Fruit fly (Drosophila melanogaster) whole organism, embryonic: ENCODE results near the gene Sil1.
A peak's percentile ranks its signal among the peaks of the same experiment; 100 is the strongest.

Experiments
- Asciz ChIP-seq: fragments of 200-800 bp; sonication (Bioruptor generic); optimal IDR thresholded peaks from 2 replicates; lab custom pipeline; 2017; ENCODE audit warnings: missing biosample characterization, mild to moderate bottlenecking, missing genetic modification characterization, missing genetic modification reagents
- C15 ChIP-seq: fragments of 200-800 bp; sonication (Bioruptor generic); IDR thresholded peaks from 3 replicates; pipeline ENCODE4 v1.3.6; 2022; ENCODE audit warnings: missing biosample characterization, missing genetic modification characterization
- CG11504 ChIP-seq: fragments of 200-800 bp; sonication (Bioruptor generic); optimal IDR thresholded peaks from 3 replicates; lab custom pipeline; 2019; ENCODE audit warnings: missing biosample characterization, mild to moderate bottlenecking, missing genetic modification characterization, moderate library complexity
- CG12071 ChIP-seq: fragments of 200-800 bp; sonication (Bioruptor generic); optimal IDR thresholded peaks from 3 replicates; lab custom pipeline; 2018; ENCODE audit warnings: missing biosample characterization, mild to moderate bottlenecking, missing genetic modification characterization
- CG12744 ChIP-seq: fragments of 200-800 bp; sonication (Bioruptor generic); optimal IDR thresholded peaks from 2 replicates; lab custom pipeline; 2016; ENCODE audit warnings: missing biosample characterization, missing genetic modification characterization
- CG14965 ChIP-seq: fragments of 200-800 bp; sonication (Bioruptor generic); optimal IDR thresholded peaks from 2 replicates; lab custom pipeline; 2016; ENCODE audit warnings: missing biosample characterization, missing genetic modification characterization, borderline replicate concordance
- CG15601 ChIP-seq: fragments of 200-800 bp; sonication (Bioruptor generic); optimal IDR thresholded peaks from 3 replicates; lab custom pipeline; 2019; ENCODE audit warnings: missing biosample characterization, mild to moderate bottlenecking, missing genetic modification characterization, moderate library complexity
- CG1603 ChIP-seq: fragments of 200-800 bp; sonication (Bioruptor generic); optimal IDR thresholded peaks from 2 replicates; lab custom pipeline; 2019; ENCODE audit warnings: missing biosample characterization, mild to moderate bottlenecking, missing genetic modification characterization, moderate library complexity
- CG17328 ChIP-seq: fragments of 200-800 bp; sonication (Bioruptor generic); IDR thresholded peaks from 2 replicates; pipeline ENCODE4 v1.3.6; 2022; ENCODE audit warnings: missing biosample characterization, missing genetic modification characterization
- CG17612 ChIP-seq: fragments of 200-800 bp; sonication (Bioruptor generic); IDR thresholded peaks from 2 replicates; pipeline ENCODE4 v1.3.6; 2022; ENCODE audit warnings: missing biosample characterization, missing genetic modification characterization
- CG18764 ChIP-seq: fragments of 200-800 bp; sonication (Bioruptor generic); optimal IDR thresholded peaks from 3 replicates; lab custom pipeline; 2016; ENCODE audit warnings: missing biosample characterization, missing genetic modification characterization
- CG2199 ChIP-seq: fragments of 200-800 bp; sonication (Bioruptor generic); IDR thresholded peaks from 3 replicates; pipeline ENCODE4 v1.3.6; 2022; ENCODE audit warnings: missing biosample characterization, missing genetic modification characterization
- CG43689 ChIP-seq: fragments of 200-800 bp; sonication (Bioruptor generic); IDR thresholded peaks from 2 replicates; pipeline ENCODE4 v1.3.6; 2022; ENCODE audit warnings: missing biosample characterization, missing genetic modification characterization
- CG4617 ChIP-seq: fragments of 200-800 bp; sonication (Bioruptor generic); optimal IDR thresholded peaks from 3 replicates; lab custom pipeline; 2016; ENCODE audit warnings: missing biosample characterization, missing genetic modification characterization, borderline replicate concordance
- CG4820 ChIP-seq: fragments of 200-800 bp; sonication (Bioruptor generic); optimal IDR thresholded peaks from 3 replicates; lab custom pipeline; 2016; ENCODE audit warnings: missing biosample characterization, missing genetic modification characterization
- CG6813 ChIP-seq: fragments of 200-800 bp; sonication (Bioruptor generic); optimal IDR thresholded peaks from 2 replicates; lab custom pipeline; 2017; ENCODE audit warnings: missing biosample characterization, missing genetic modification characterization, mild to moderate bottlenecking, moderate library complexity, missing genetic modification reagents
- CG7357 ChIP-seq: fragments of 200-800 bp; sonication (Bioruptor generic); IDR thresholded peaks from 3 replicates; pipeline ENCODE4 v1.3.6; 2022; ENCODE audit warnings: missing biosample characterization, missing genetic modification characterization
- CG7839 ChIP-seq: fragments of 200-800 bp; sonication (Bioruptor generic); optimal IDR thresholded peaks from 3 replicates; lab custom pipeline; 2018; ENCODE audit warnings: missing biosample characterization, mild to moderate bottlenecking, missing genetic modification characterization, moderate library complexity
- CG8281 ChIP-seq: fragments of 200-800 bp; sonication (Bioruptor generic); optimal IDR thresholded peaks from 2 replicates; lab custom pipeline; 2018; ENCODE audit warnings: missing biosample characterization, mild to moderate bottlenecking, missing genetic modification characterization, moderate library complexity
- CG8290 ChIP-seq, 3 experiments: fragments of 200-800 bp; sonication (Bioruptor generic); optimal IDR thresholded peaks; 2 replicates each; lab custom pipeline; 2016 to 2019; ENCODE audit warnings: missing biosample characterization in 3 of 3, missing genetic modification characterization in 3 of 3, mild to moderate bottlenecking in 2 of 3, moderate library complexity in 1 of 3
- CG8765 ChIP-seq: fragments of 200-800 bp; sonication (Bioruptor generic); IDR thresholded peaks from 2 replicates; pipeline ENCODE4 v1.3.6; 2022; ENCODE audit warnings: missing biosample characterization, missing genetic modification characterization
- CG9215 ChIP-seq: fragments of 200-800 bp; sonication (Bioruptor generic); IDR thresholded peaks from 2 replicates; pipeline ENCODE4 v1.3.6; 2022; ENCODE audit warnings: missing biosample characterization, missing genetic modification characterization
- Chrac-16 ChIP-seq: fragments of 200-800 bp; sonication (Bioruptor generic); optimal IDR thresholded peaks from 3 replicates; lab custom pipeline; 2016; ENCODE audit warnings: missing biosample characterization, missing genetic modification characterization
- Dbx ChIP-seq: fragments of 200-800 bp; sonication (Bioruptor generic); IDR thresholded peaks from 3 replicates; pipeline ENCODE4 v1.3.6; 2022; ENCODE audit warnings: missing biosample characterization, missing genetic modification characterization
- Dek ChIP-seq: fragments of 200-800 bp; sonication (Bioruptor generic); optimal IDR thresholded peaks from 3 replicates; lab custom pipeline; 2019; ENCODE audit warnings: missing biosample characterization, mild to moderate bottlenecking, missing genetic modification characterization, moderate library complexity
- Elba2 ChIP-seq: fragments of 200-800 bp; sonication (Bioruptor generic); optimal IDR thresholded peaks from 3 replicates; lab custom pipeline; 2016; ENCODE audit warnings: missing biosample characterization, missing genetic modification characterization
- Ets65A ChIP-seq: fragments of 200-800 bp; sonication (Bioruptor generic); peaks from one replicate; lab custom pipeline; 2016; ENCODE audit warnings: missing biosample characterization, missing genetic modification characterization
- Gug ChIP-seq: fragments of 200-800 bp; sonication (Bioruptor generic); IDR thresholded peaks from 4 replicates; pipeline ENCODE4 v1.3.6; 2022; ENCODE audit warnings: missing biosample characterization, missing genetic modification characterization
- HLH3B ChIP-seq: fragments of 200-800 bp; sonication (Bioruptor generic); IDR thresholded peaks from 2 replicates; pipeline ENCODE4 v1.3.6; 2022; ENCODE audit warnings: missing biosample characterization, missing genetic modification characterization
- Hr39 ChIP-seq: fragments of >200 bp; optimal IDR thresholded peaks from 2 replicates; lab custom pipeline; 2017
- MBD-R2 ChIP-seq: fragments of 200-800 bp; sonication (Bioruptor generic); IDR thresholded peaks from 2 replicates; pipeline ENCODE4 v1.3.6; 2022; ENCODE audit warnings: missing biosample characterization, missing genetic modification characterization
- MESR4 ChIP-seq: fragments of 200-800 bp; sonication (Bioruptor generic); optimal IDR thresholded peaks from 2 replicates; lab custom pipeline; 2018; ENCODE audit warnings: missing biosample characterization, mild to moderate bottlenecking, missing genetic modification characterization, moderate library complexity
- Side ChIP-seq: fragments of 200-800 bp; sonication (Bioruptor generic); optimal IDR thresholded peaks from 2 replicates; lab custom pipeline; 2016; ENCODE audit warnings: missing biosample characterization, missing genetic modification characterization
- Stat92E ChIP-seq, 3 experiments: fragments of >200 bp in 2 of 3; fragments of 200-800 bp in 1 of 3; sonication (Bioruptor generic) in 1 of 3; optimal IDR thresholded peaks; 2 replicates each; lab custom pipeline; 2017 to 2019; ENCODE audit warnings: missing biosample characterization in 3 of 3, missing genetic modification characterization in 3 of 3, mild to moderate bottlenecking in 1 of 3, moderate library complexity in 1 of 3
- Usf ChIP-seq: fragments of 200-800 bp; sonication (Bioruptor generic); optimal IDR thresholded peaks from 2 replicates; lab custom pipeline; 2017; ENCODE audit warnings: missing genotype, missing biosample characterization, missing genetic modification characterization
- YL-1 ChIP-seq: fragments of 200-800 bp; sonication (Bioruptor generic); optimal IDR thresholded peaks from 3 replicates; lab custom pipeline; 2017; ENCODE audit warnings: missing biosample characterization, mild to moderate bottlenecking, missing genetic modification characterization
- abd-A ChIP-seq: fragments of 200-800 bp; sonication (Bioruptor generic); optimal IDR thresholded peaks from 3 replicates; lab custom pipeline; 2019; ENCODE audit warnings: missing biosample characterization, mild to moderate bottlenecking, missing genetic modification characterization, moderate library complexity
- al ChIP-seq: fragments of 200-800 bp; sonication (Bioruptor generic); IDR thresholded peaks from 2 replicates; pipeline ENCODE4 v1.3.6; 2022; ENCODE audit warnings: missing biosample characterization, missing genetic modification characterization
- chm ChIP-seq: fragments of 200-800 bp; sonication (Bioruptor generic); IDR thresholded peaks from 2 replicates; pipeline ENCODE4 v1.3.6; 2022; ENCODE audit warnings: missing biosample characterization, missing genetic modification characterization
- ftz-f1 ChIP-seq: fragments of 200-800 bp; sonication (Bioruptor generic); optimal IDR thresholded peaks from 2 replicates; lab custom pipeline; 2016; ENCODE audit warnings: missing biosample characterization, missing genetic modification characterization
- gce ChIP-seq: fragments of 200-800 bp; sonication (Bioruptor generic); IDR thresholded peaks from 3 replicates; pipeline ENCODE4 v1.3.6; 2022; ENCODE audit warnings: missing biosample characterization, missing genetic modification characterization
- hb ChIP-seq: fragments of 200-800 bp; sonication (Bioruptor generic); IDR thresholded peaks from 3 replicates; pipeline ENCODE4 v1.3.6; 2022; ENCODE audit warnings: missing biosample characterization, missing genetic modification characterization; ENCODE audit not compliant: partially characterized antibody
- ken ChIP-seq: fragments of 200-800 bp; sonication (Bioruptor generic); IDR thresholded peaks from 3 replicates; pipeline ENCODE4 v1.3.6; 2022; ENCODE audit warnings: missing biosample characterization, missing genetic modification characterization
- mam ChIP-seq: fragments of 200-800 bp; sonication (Bioruptor generic); optimal IDR thresholded peaks from 3 replicates; lab custom pipeline; 2016; ENCODE audit warnings: missing biosample characterization, missing genetic modification characterization
- pho ChIP-seq: fragments of 200-800 bp; sonication (Bioruptor generic); optimal IDR thresholded peaks from 2 replicates; lab custom pipeline; 2016; ENCODE audit warnings: missing biosample characterization, missing genetic modification characterization
- row ChIP-seq: fragments of 200-800 bp; sonication (Bioruptor generic); IDR thresholded peaks from 3 replicates; pipeline ENCODE4 v1.3.6; 2022; ENCODE audit warnings: missing biosample characterization, missing genetic modification characterization
- slp2 ChIP-seq: fragments of 200-800 bp; sonication (Bioruptor generic); optimal IDR thresholded peaks from 2 replicates; lab custom pipeline; 2016; ENCODE audit warnings: missing biosample characterization, missing genetic modification characterization
- sr ChIP-seq: fragments of 200-800 bp; sonication (Bioruptor generic); IDR thresholded peaks from 3 replicates; pipeline ENCODE4 v1.3.6; 2022; ENCODE audit warnings: missing biosample characterization, missing genetic modification characterization
- stwl ChIP-seq: fragments of 200-800 bp; sonication (Bioruptor generic); optimal IDR thresholded peaks from 3 replicates; lab custom pipeline; 2018; ENCODE audit warnings: missing biosample characterization, mild to moderate bottlenecking, missing genetic modification characterization, moderate library complexity
- vnd ChIP-seq: fragments of 200-800 bp; sonication (Bioruptor generic); IDR thresholded peaks from 3 replicates; pipeline ENCODE4 v1.3.6; 2022; ENCODE audit warnings: missing biosample characterization, missing genetic modification characterization; ENCODE audit not compliant: partially characterized antibody

Gene Sil1

dm6 chr3R:25258628-25259240, 23.4 kb upstream of the Sil1 start, which contains the start of gene CG11857 (continued):
- TF ChIP-seq CG12744 (GFP tag; lab: Kevin White, UChicago) (peak; percentile 95), CG7839 (tag; lab: Kevin White, UChicago) (peak; percentile 98), CG43689 (GFP tag; lab: Robert Waterston, UW) (peak; percentile 93), Elba2 (GFP tag; lab: Kevin White, UChicago) (peak; percentile 90), CG12071 (GFP tag; lab: Kevin White, UChicago) (peak; percentile 89), sr (peak; percentile 87; the same call in 2 of the 3 replicates), vnd (peak; percentile 100), al (GFP tag; lab: Robert Waterston, UW) (peak; percentile 99), Usf (GFP tag; lab: Kevin White, UChicago) (peak; percentile 96), MBD-R2 (peak; percentile 99), CG6813 (GFP tag; lab: Kevin White, UChicago) (peak; percentile 87), Dek (tag; lab: Kevin White, UChicago) (peak; percentile 98), Dbx (GFP tag; lab: Robert Waterston, UW) (peak; percentile 99), Ets65A (peak; percentile 100), chm (GFP tag; lab: Robert Waterston, UW) (peak; percentile 98), slp2 (GFP tag; lab: Kevin White, UChicago) (peak; percentile 96), CG8281 (tag; lab: Kevin White, UChicago) (peak; percentile 90), CG15601 (peak; percentile 96), ken (GFP tag; lab: Robert Waterston, UW) (peak; percentile 99), CG8765 (GFP tag; lab: Robert Waterston, UW) (peak; percentile 98), CG18764 (GFP tag; lab: Kevin White, UChicago) (peak; percentile 97), CG11504 (peak; percentile 95), mam (peak; percentile 99), Chrac-16 (peak; percentile 99), CG2199 (GFP tag; lab: Robert Waterston, UW) (peak; percentile 99), pho (peak; percentile 98), CG9215 (GFP tag; lab: Robert Waterston, UW) (peak; percentile 99), ftz-f1 (GFP tag; lab: Kevin White, UChicago) (peak; percentile 91), MESR4 (GFP tag; lab: Kevin White, UChicago) (peak; percentile 91), CG4617 (GFP tag; lab: Kevin White, UChicago) (peak; percentile 99), CG8290 (GFP tag; optimal IDR thresholded peaks at IDR 0.05; lab: Kevin White, UChicago) (peak; percentile 98), CG8290 (tag; optimal IDR thresholded peaks at IDR 0.05; lab: Kevin White, UChicago) (peak; percentile 90 to 97), C15 (GFP tag; lab: Robert Waterston, UW) (peak; percentile 98), stwl (peak; percentile 91), Stat92E (GFP tag; optimal IDR thresholded peaks at IDR 0.05; lab: Kevin White, UChicago) (peak in 1 of 3 experiments; percentile 91), row (GFP tag; lab: Robert Waterston, UW) (peak; percentile 100), Side (GFP tag; lab: Kevin White, UChicago) (peak; percentile 95), HLH3B (GFP tag; lab: Robert Waterston, UW) (peak; percentile 98), hb (peak; percentile 100), abd-A (tag; lab: Kevin White, UChicago) (no peak), CG17612 (GFP tag; lab: Robert Waterston, UW) (peak; percentile 97), CG4820 (peak; percentile 97), CG7357 (GFP tag; lab: Robert Waterston, UW) (peak; percentile 95), YL-1 (GFP tag; lab: Kevin White, UChicago) (peak; percentile 97), CG17328 (GFP tag; lab: Robert Waterston, UW) (peak; percentile 99), gce (GFP tag; lab: Robert Waterston, UW) (peak; percentile 96), Gug (peak; percentile 99), CG14965 (GFP tag; lab: Kevin White, UChicago) (peak; percentile 55), Hr39 (lab: Kevin White, UChicago) (no peak), CG1603 (tag; lab: Kevin White, UChicago) (peak; percentile 97), Asciz (GFP tag; lab: Kevin White, UChicago) (peak; percentile 92)
